Fruit fly (Drosophila melanogaster) whole organism, embryonic: ENCODE results near the gene AstCC.

Source experiments
- Ada2b ChIP-seq: fragments of 200-800 bp; sonication (Bioruptor generic); IDR thresholded peaks from 2 replicates; pipeline ENCODE4 v1.3.6; 2022; ENCODE audit warnings: missing biosample characterization, missing genetic modification characterization
- Blimp-1 ChIP-seq: fragments of 200-800 bp; sonication (Bioruptor generic); optimal IDR thresholded peaks from 3 replicates; lab custom pipeline; 2018; ENCODE audit warnings: missing biosample characterization, missing genetic modification characterization, mild to moderate bottlenecking, moderate library complexity, missing genetic modification reagents
- CG10543 ChIP-seq: fragments of 200-800 bp; sonication (Bioruptor generic); optimal IDR thresholded peaks from 3 replicates; lab custom pipeline; 2017; ENCODE audit warnings: missing biosample characterization, mild to moderate bottlenecking, missing genetic modification characterization, moderate library complexity
- CG10654 ChIP-seq: fragments of 200-800 bp; sonication (Bioruptor generic); optimal IDR thresholded peaks from 2 replicates; lab custom pipeline; 2016; ENCODE audit warnings: missing biosample characterization, missing genetic modification characterization
- CG11696 ChIP-seq: fragments of 200-800 bp; sonication (Bioruptor generic); IDR thresholded peaks from 2 replicates; pipeline ENCODE4 v1.3.6; 2022; ENCODE audit warnings: missing biosample characterization, missing genetic modification characterization
- CG12104 ChIP-seq: fragments of 200-800 bp; sonication (Bioruptor generic); optimal IDR thresholded peaks from 3 replicates; lab custom pipeline; 2016; ENCODE audit warnings: missing biosample characterization, missing genetic modification characterization
- CG14710 ChIP-seq: fragments of 200-800 bp; sonication (Bioruptor generic); optimal IDR thresholded peaks from 3 replicates; lab custom pipeline; 2019; ENCODE audit warnings: missing biosample characterization, mild to moderate bottlenecking, missing genetic modification characterization, moderate library complexity
- CG15011 ChIP-seq: fragments of 200-800 bp; sonication (Bioruptor generic); optimal IDR thresholded peaks from 3 replicates; lab custom pipeline; 2018; ENCODE audit warnings: missing biosample characterization, mild to moderate bottlenecking, missing genetic modification characterization
- CG1529 ChIP-seq: fragments of 200-800 bp; sonication (Bioruptor generic); optimal IDR thresholded peaks from 3 replicates; lab custom pipeline; 2018; ENCODE audit warnings: missing biosample characterization, missing genetic modification characterization
- CG15601 ChIP-seq: fragments of 200-800 bp; sonication (Bioruptor generic); optimal IDR thresholded peaks from 3 replicates; lab custom pipeline; 2019; ENCODE audit warnings: missing biosample characterization, mild to moderate bottlenecking, missing genetic modification characterization, moderate library complexity
- CG17385 ChIP-seq: fragments of 200-800 bp; sonication (Bioruptor generic); optimal IDR thresholded peaks from 3 replicates; lab custom pipeline; 2018; ENCODE audit warnings: missing biosample characterization, mild to moderate bottlenecking, missing genetic modification characterization
- CG18599 ChIP-seq: fragments of 200-800 bp; sonication (Bioruptor generic); optimal IDR thresholded peaks from 3 replicates; lab custom pipeline; 2017; ENCODE audit warnings: missing biosample characterization, missing genetic modification characterization, mild to moderate bottlenecking, moderate library complexity, missing genetic modification reagents
- CG2120 ChIP-seq: fragments of 200-800 bp; sonication (Bioruptor generic); optimal IDR thresholded peaks from 3 replicates; lab custom pipeline; 2016; ENCODE audit warnings: missing biosample characterization, missing genetic modification characterization
- CG30403 ChIP-seq: fragments of 200-800 bp; sonication (Bioruptor generic); optimal IDR thresholded peaks from 3 replicates; lab custom pipeline; 2016; ENCODE audit warnings: missing biosample characterization, missing genetic modification characterization
- CG31441 ChIP-seq: fragments of 200-800 bp; sonication (Bioruptor generic); IDR thresholded peaks from 2 replicates; pipeline ENCODE4 v1.3.6; 2022; ENCODE audit warnings: missing biosample characterization, missing genetic modification characterization
- CG6175 ChIP-seq: fragments of 200-800 bp; sonication (Bioruptor generic); IDR thresholded peaks from 3 replicates; pipeline ENCODE4 v1.3.6; 2022; ENCODE audit warnings: missing biosample characterization, missing genetic modification characterization
- CG8089 ChIP-seq: fragments of 200-800 bp; sonication (Bioruptor generic); optimal IDR thresholded peaks from 3 replicates; lab custom pipeline; 2016; ENCODE audit warnings: missing biosample characterization, missing genetic modification characterization
- CG8924 ChIP-seq: fragments of 200-800 bp; optimal IDR thresholded peaks from 3 replicates; lab custom pipeline; 2019; ENCODE audit warnings: missing biosample characterization, mild to moderate bottlenecking, missing genetic modification characterization, moderate library complexity
- CG9817 ChIP-seq: fragments of 200-800 bp; sonication (Bioruptor generic); optimal IDR thresholded peaks from 2 replicates; lab custom pipeline; 2018; ENCODE audit warnings: missing biosample characterization, mild to moderate bottlenecking, missing genetic modification characterization, moderate library complexity
- CG9932 ChIP-seq: fragments of 200-800 bp; sonication (Bioruptor generic); IDR thresholded peaks from 2 replicates; pipeline ENCODE4 v1.3.6; 2022; ENCODE audit warnings: missing biosample characterization, missing genetic modification characterization
- CoRest ChIP-seq: fragments of 200-800 bp; sonication (Bioruptor generic); optimal IDR thresholded peaks from 3 replicates; lab custom pipeline; 2018; ENCODE audit warnings: missing biosample characterization, mild to moderate bottlenecking, missing genetic modification characterization, moderate library complexity
- Ets97D ChIP-seq: fragments of 200-800 bp; sonication (Bioruptor generic); optimal IDR thresholded peaks from 3 replicates; lab custom pipeline; 2016; ENCODE audit warnings: missing biosample characterization, missing genetic modification characterization
- Kr ChIP-seq: fragments of 200-800 bp; sonication (Bioruptor generic); optimal IDR thresholded peaks from 2 replicates; lab custom pipeline; 2017; ENCODE audit warnings: missing biosample characterization, mild to moderate bottlenecking, missing genetic modification characterization
- NC2α ChIP-seq: fragments of 200-800 bp; sonication (Bioruptor generic); optimal IDR thresholded peaks from 2 replicates; lab custom pipeline; 2016; ENCODE audit warnings: missing biosample characterization, missing genetic modification characterization
- Nf-YB ChIP-seq: fragments of 200-800 bp; sonication (Bioruptor generic); optimal IDR thresholded peaks from 3 replicates; lab custom pipeline; 2019; ENCODE audit warnings: missing biosample characterization, mild to moderate bottlenecking, missing genetic modification characterization, moderate library complexity
- Pdp1 ChIP-seq, 2 experiments: fragments of 200-800 bp; sonication (Bioruptor generic); optimal IDR thresholded peaks; 3 replicates each; lab custom pipeline; 2016; ENCODE audit warnings: missing biosample characterization in 2 of 2, missing genetic modification characterization in 2 of 2, mild to moderate bottlenecking in 1 of 2, moderate library complexity in 1 of 2
- Ravus ChIP-seq: fragments of 200-800 bp; sonication (Bioruptor generic); IDR thresholded peaks from 2 replicates; pipeline ENCODE4 v1.3.6; 2022; ENCODE audit warnings: missing biosample characterization, missing genetic modification characterization
- Rfx ChIP-seq: fragments of 200-800 bp; sonication (Bioruptor generic); IDR thresholded peaks from 2 replicates; pipeline ENCODE4 v1.3.6; 2022; ENCODE audit warnings: missing biosample characterization, missing genetic modification characterization
- Rx ChIP-seq: fragments of 200-800 bp; sonication (Bioruptor generic); IDR thresholded peaks from 2 replicates; pipeline ENCODE4 v1.3.6; 2022; ENCODE audit warnings: missing biosample characterization, missing genetic modification characterization
- caup ChIP-seq: fragments of 200-800 bp; sonication (Bioruptor generic); optimal IDR thresholded peaks from 3 replicates; lab custom pipeline; 2017; ENCODE audit warnings: missing biosample characterization, mild to moderate bottlenecking, missing genetic modification characterization, moderate library complexity; ENCODE audit not compliant: severe bottlenecking
- eve ChIP-seq, 2 experiments: fragments of >200 bp; optimal IDR thresholded peaks; 2 replicates each; lab custom pipeline; 2017; ENCODE audit warnings: missing biosample characterization in 2 of 2, missing genetic modification characterization in 2 of 2
- exex ChIP-seq: fragments of 200-800 bp; sonication (Bioruptor generic); optimal IDR thresholded peaks from 4 replicates; lab custom pipeline; 2018; ENCODE audit warnings: missing biosample characterization, mild to moderate bottlenecking, missing genetic modification characterization, moderate library complexity
- fd3F ChIP-seq: fragments of 200-800 bp; sonication (Bioruptor generic); optimal IDR thresholded peaks from 2 replicates; lab custom pipeline; 2018; ENCODE audit warnings: missing biosample characterization, mild to moderate bottlenecking, missing genetic modification characterization, moderate library complexity
- fu2 ChIP-seq: fragments of 200-800 bp; sonication (Bioruptor generic); optimal IDR thresholded peaks from 2 replicates; lab custom pipeline; 2016; ENCODE audit warnings: missing biosample characterization, missing genetic modification characterization
- her ChIP-seq: fragments of 200-800 bp; sonication (Bioruptor generic); optimal IDR thresholded peaks from 2 replicates; lab custom pipeline; 2016; ENCODE audit warnings: missing biosample characterization, missing genetic modification characterization
- hth ChIP-seq: fragments of >200 bp; optimal IDR thresholded peaks from 2 replicates; lab custom pipeline; 2017; ENCODE audit warnings: inconsistent platforms
- odd ChIP-seq: fragments of 200-800 bp; sonication (Bioruptor generic); optimal IDR thresholded peaks from 2 replicates; lab custom pipeline; 2017; ENCODE audit warnings: missing biosample characterization, mild to moderate bottlenecking, missing genetic modification characterization
- pan ChIP-seq, 4 experiments: fragments of >200 bp in 3 of 4; fragments of 200-800 bp in 1 of 4; sonication (Bioruptor generic) in 1 of 4; optimal IDR thresholded peaks in 3 of 4; IDR thresholded peaks in 1 of 4; 2 replicates each; pipeline versions ENCODE4 v1.3.6 to Lab custom; 2017 to 2022; ENCODE audit warnings: missing biosample characterization in 2 of 4, missing genetic modification characterization in 2 of 4, mixed read lengths in 1 of 4
- pfk ChIP-seq: fragments of 200-800 bp; sonication (Bioruptor generic); optimal IDR thresholded peaks from 2 replicates; lab custom pipeline; 2018; ENCODE audit warnings: missing biosample characterization, mild to moderate bottlenecking, missing genetic modification characterization, moderate library complexity
- phol ChIP-seq: fragments of 200-800 bp; sonication (Bioruptor generic); optimal IDR thresholded peaks from 3 replicates; lab custom pipeline; 2018; ENCODE audit warnings: missing biosample characterization, mild to moderate bottlenecking, missing genetic modification characterization, moderate library complexity
- pzg ChIP-seq: fragments of 200-800 bp; sonication (Bioruptor generic); optimal IDR thresholded peaks from 3 replicates; lab custom pipeline; 2018; ENCODE audit warnings: missing biosample characterization, mild to moderate bottlenecking, missing genetic modification characterization, moderate library complexity
- repo ChIP-seq: fragments of 200-800 bp; sonication (Bioruptor generic); optimal IDR thresholded peaks from 2 replicates; lab custom pipeline; 2016; ENCODE audit warnings: missing biosample characterization, missing genetic modification characterization
- run ChIP-seq: fragments of 200-800 bp; sonication (Bioruptor generic); optimal IDR thresholded peaks from 3 replicates; lab custom pipeline; 2018; ENCODE audit warnings: missing biosample characterization, mild to moderate bottlenecking, missing genetic modification characterization
- salm ChIP-seq: fragments of 200-800 bp; sonication (Bioruptor generic); optimal IDR thresholded peaks from 2 replicates; lab custom pipeline; 2018; ENCODE audit warnings: missing biosample characterization, mild to moderate bottlenecking, missing genetic modification characterization
- slbo ChIP-seq: fragments of 200-800 bp; sonication (Bioruptor generic); IDR thresholded peaks from 2 replicates; pipeline ENCODE4 v1.3.6; 2022; ENCODE audit warnings: missing biosample characterization, missing genetic modification characterization
- trh ChIP-seq: fragments of 200-800 bp; sonication (Bioruptor generic); optimal IDR thresholded peaks from 2 replicates; lab custom pipeline; 2016; ENCODE audit warnings: missing biosample characterization, missing genetic modification characterization
- unc-4 ChIP-seq: fragments of 200-800 bp; sonication (Bioruptor generic); IDR thresholded peaks from 2 replicates; pipeline ENCODE4 v1.3.6; 2022; ENCODE audit warnings: missing biosample characterization, missing genetic modification characterization; ENCODE audit not compliant: partially characterized antibody
- usp ChIP-seq: fragments of >200 bp; optimal IDR thresholded peaks from 2 replicates; lab custom pipeline; 2017; ENCODE audit warnings: missing biosample characterization, missing genetic modification characterization

The AstCC gene

DNA sequence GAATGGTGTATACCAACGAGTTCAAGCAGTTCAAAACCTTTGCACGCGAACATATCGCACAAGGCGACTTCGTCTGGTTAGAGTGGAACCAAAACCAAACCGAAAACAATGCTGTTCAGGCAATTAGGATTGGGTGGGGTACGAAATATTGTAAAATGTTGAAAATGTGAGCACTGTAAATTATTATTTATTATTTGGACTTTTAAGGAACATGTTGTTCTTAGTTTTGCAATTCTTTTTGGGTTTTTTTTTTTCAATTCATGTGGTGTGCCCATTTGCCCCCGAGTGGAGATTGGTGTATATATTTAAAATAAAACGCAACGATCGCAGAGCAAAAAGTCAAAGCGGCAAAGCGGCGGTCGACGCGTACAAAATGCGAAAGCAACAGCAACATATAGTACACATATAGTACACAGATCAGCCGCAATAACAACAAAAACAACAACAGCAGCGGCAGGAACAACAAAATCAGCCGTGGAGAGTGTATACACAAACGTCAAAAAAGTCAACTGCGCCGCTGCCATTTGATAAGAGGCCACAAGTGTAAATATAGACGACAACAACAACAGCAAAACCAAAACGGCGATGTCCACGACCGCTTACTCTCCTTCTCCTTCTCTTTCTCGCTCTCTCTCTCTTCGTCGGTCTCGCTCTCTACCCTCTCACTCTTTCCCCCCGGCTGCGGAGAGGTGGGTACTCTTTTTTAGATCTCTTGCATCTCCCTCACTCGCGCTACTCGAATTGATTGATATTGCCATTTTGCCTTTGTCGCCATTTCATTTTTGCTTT is 40.2 kb downstream of the AstCC start (continued):
- no peak for TF ChIP-seq Ets97D (GFP tag; lab: Kevin White, UChicago)
- TF ChIP-seq pan (optimal IDR thresholded peaks at IDR 0.05; lab: Kevin White, UChicago) = no peak
- peak in 1 of 2 experiments; percentile 14 for TF ChIP-seq pan (GFP tag; optimal IDR thresholded peaks at IDR 0.05 in 1 of 2, IDR thresholded peaks at IDR 0.05 in 1 of 2)
- peak; percentile 52 for TF ChIP-seq caup (GFP tag; lab: Kevin White, UChicago)
- peak; percentile 80 for TF ChIP-seq CG11696 (GFP tag; lab: Robert Waterston, UW)
- no peak for TF ChIP-seq CG9817
- peak; percentile 64 for TF ChIP-seq slbo (GFP tag; lab: Robert Waterston, UW)
- no peak for TF ChIP-seq NC2α (GFP tag; lab: Kevin White, UChicago)
- no peak for TF ChIP-seq fd3F (GFP tag; lab: Kevin White, UChicago)
- TF ChIP-seq usp (GFP tag; lab: Kevin White, UChicago) = no peak
- no peak for TF ChIP-seq run
- TF ChIP-seq Ravus (GFP tag; lab: Robert Waterston, UW) = no peak
- TF ChIP-seq phol (tag; lab: Kevin White, UChicago) = no peak
- peak; percentile 58 for TF ChIP-seq CG31441 (GFP tag; lab: Robert Waterston, UW)
- TF ChIP-seq pzg = no peak
- no peak for TF ChIP-seq CG6175 (GFP tag; lab: Robert Waterston, UW)
- peak; percentile 42 for TF ChIP-seq CG30403 (GFP tag; lab: Kevin White, UChicago)
- TF ChIP-seq Blimp-1 = peak; percentile 13
- TF ChIP-seq CG8924 = peak; percentile 33
- peak; percentile 57 for TF ChIP-seq CG18599 (GFP tag; lab: Kevin White, UChicago)
- no peak for TF ChIP-seq repo
- peak; percentile 31 for TF ChIP-seq CG12104 (GFP tag; lab: Kevin White, UChicago)
- TF ChIP-seq CG15601 (tag; lab: Kevin White, UChicago) = peak; percentile 44
- TF ChIP-seq CG9932 (GFP tag; lab: Robert Waterston, UW) = 0 out of 2 replicates have a peak, but pooled peaks have one; percentile 5
- TF ChIP-seq CG14710 (tag; lab: Kevin White, UChicago) = peak; percentile 17
- peak; percentile 60 for TF ChIP-seq odd (GFP tag; lab: Kevin White, UChicago)
- no peak for TF ChIP-seq her (GFP tag; lab: Kevin White, UChicago)
- peak; percentile 36 for TF ChIP-seq pfk (GFP tag; lab: Kevin White, UChicago)
- TF ChIP-seq hth (lab: Kevin White, UChicago) = no peak
- 0 out of 2 replicates have a peak, but pooled peaks have one; percentile 15 for TF ChIP-seq Ada2b (GFP tag; lab: Robert Waterston, UW)
- TF ChIP-seq Rfx = peak; percentile 39; the same call in 1 of the 2 replicates
- TF ChIP-seq CG10654 (GFP tag; lab: Kevin White, UChicago) = no peak
- peak; percentile 35 for TF ChIP-seq exex
- peak; percentile 76 for TF ChIP-seq CG10543
- TF ChIP-seq eve (GFP tag; optimal IDR thresholded peaks at IDR 0.05; lab: Kevin White, UChicago) = peak in 1 of 2 experiments; percentile 34
- peak; percentile 17 for TF ChIP-seq CG8089 (GFP tag; lab: Kevin White, UChicago)
- TF ChIP-seq unc-4 = no peak
- TF ChIP-seq Rx (GFP tag; lab: Robert Waterston, UW) = no peak
- no peak for TF ChIP-seq fu2 (GFP tag; lab: Kevin White, UChicago)
- no peak for TF ChIP-seq salm (tag; lab: Kevin White, UChicago)
- TF ChIP-seq Nf-YB = peak; percentile 28
- peak; percentile 78 for TF ChIP-seq CG2120 (GFP tag; lab: Kevin White, UChicago)
- TF ChIP-seq CG15011 (GFP tag; lab: Kevin White, UChicago) = peak; percentile 35
- TF ChIP-seq CG17385 (GFP tag; lab: Kevin White, UChicago) = peak; percentile 54
- TF ChIP-seq CoRest (tag; lab: Kevin White, UChicago) = peak; percentile 12
- peak; percentile 35 for TF ChIP-seq trh
- peak in 1 of 2 experiments; percentile 28 for TF ChIP-seq Pdp1 (GFP tag; optimal IDR thresholded peaks at IDR 0.05; lab: Kevin White, UChicago)
- peak; percentile 67 for TF ChIP-seq CG1529
- TF ChIP-seq Kr (GFP tag; lab: Kevin White, UChicago) = no peak
